Worm (Caenorhabditis elegans) whole organism, L3 larva: Measurements from ENCODE around the gene phf-5.

Source experiments
- R02D3.7 ChIP-seq: fragments of 150-350 bp; optimal IDR thresholded peaks from 2 replicates; lab custom pipeline; 2014; ENCODE audit warnings: missing biosample characterization, missing genetic modification characterization
- ZK546.5 ChIP-seq: sonication (generic microtip); optimal IDR thresholded peaks from 2 replicates; lab custom pipeline; 2017; ENCODE audit warnings: missing biosample characterization, missing genetic modification characterization
- ama-1 ChIP-seq: fragments of 150-350 bp; optimal IDR thresholded peaks from 2 replicates; lab custom pipeline; 2018
- ceh-16 ChIP-seq: sonication (generic microtip); optimal IDR thresholded peaks from 2 replicates; lab custom pipeline; 2017; ENCODE audit warnings: missing biosample characterization, missing genetic modification characterization
- ceh-28 ChIP-seq: fragments of 150-350 bp; optimal IDR thresholded peaks from 2 replicates; lab custom pipeline; 2014; ENCODE audit warnings: missing biosample characterization, missing genetic modification reagents, missing genetic modification characterization
- ceh-82 ChIP-seq: fragments of 150-350 bp; optimal IDR thresholded peaks from 2 replicates; lab custom pipeline; 2014; ENCODE audit warnings: missing biosample characterization, missing genetic modification characterization
- ceh-9 ChIP-seq: sonication (generic microtip); optimal IDR thresholded peaks from 2 replicates; lab custom pipeline; 2018; ENCODE audit warnings: missing biosample characterization, missing genetic modification characterization
- egl-27 ChIP-seq: sonication (generic microtip); optimal IDR thresholded peaks from 4 replicates; lab custom pipeline; 2017; ENCODE audit warnings: missing biosample characterization, missing genetic modification reagents, missing genetic modification characterization
- egl-5 ChIP-seq: fragments of 150-350 bp; optimal IDR thresholded peaks from 2 replicates; lab custom pipeline; 2017; ENCODE audit warnings: missing biosample characterization, missing genetic modification reagents, missing genetic modification characterization, inconsistent platforms
- elt-1 ChIP-seq: fragments of 150-350 bp; optimal IDR thresholded peaks from 2 replicates; lab custom pipeline; 2014; ENCODE audit warnings: missing biosample characterization, missing genetic modification characterization
- elt-2 ChIP-seq: sonication (generic microtip); optimal IDR thresholded peaks from 2 replicates; lab custom pipeline; 2016; ENCODE audit warnings: missing genetic modification reagents, mild to moderate bottlenecking, missing genetic modification characterization, missing compliant biosample characterization
- elt-3 ChIP-seq, 3 experiments: fragments of 150-350 bp in 1 of 3; sonication (generic microtip) in 2 of 3; optimal IDR thresholded peaks; 2 replicates in 2 of 3; 4 replicates in 1 of 3; lab custom pipeline; 2014 to 2017; ENCODE audit warnings: missing biosample characterization in 3 of 3, missing genetic modification characterization in 3 of 3
- eor-1 ChIP-seq, 2 experiments: fragments of 150-350 bp; optimal IDR thresholded peaks; 2 replicates each; lab custom pipeline; 2014 to 2018; ENCODE audit warnings: missing biosample characterization in 2 of 2, missing genetic modification characterization in 2 of 2
- fkh-10 ChIP-seq: sonication (generic microtip); optimal IDR thresholded peaks from 2 replicates; lab custom pipeline; 2017; ENCODE audit warnings: missing biosample characterization, missing genetic modification reagents, missing genetic modification characterization
- fos-1 ChIP-seq: fragments of 150-350 bp; optimal IDR thresholded peaks from 2 replicates; lab custom pipeline; 2014; ENCODE audit warnings: missing biosample characterization, missing genetic modification characterization
- hmg-11 ChIP-seq: sonication (generic microtip); optimal IDR thresholded peaks from 2 replicates; lab custom pipeline; 2016; ENCODE audit warnings: missing genetic modification characterization, missing compliant biosample characterization
- lsy-12 ChIP-seq: sonication (generic microtip); optimal IDR thresholded peaks from 2 replicates; lab custom pipeline; 2016; ENCODE audit warnings: mild to moderate bottlenecking, missing genetic modification characterization, missing compliant biosample characterization
- mdl-1 ChIP-seq: fragments of 150-350 bp; optimal IDR thresholded peaks from 2 replicates; lab custom pipeline; 2014; ENCODE audit warnings: missing biosample characterization, missing genetic modification characterization
- mml-1 ChIP-seq: fragments of 150-350 bp; sonication (generic microtip); optimal IDR thresholded peaks from 3 replicates; lab custom pipeline; 2014; ENCODE audit warnings: missing biosample characterization, missing genetic modification characterization
- nfya-1 ChIP-seq: sonication (generic microtip); optimal IDR thresholded peaks from 2 replicates; lab custom pipeline; 2017; ENCODE audit warnings: missing genetic modification characterization, mild to moderate bottlenecking, missing compliant biosample characterization, antibody characterized with exemption, moderate library complexity; ENCODE audit not compliant: insufficient read depth
- nhr-11 ChIP-seq: fragments of 150-350 bp; optimal IDR thresholded peaks from 2 replicates; lab custom pipeline; 2014; ENCODE audit warnings: missing biosample characterization, missing genetic modification characterization
- nhr-23 ChIP-seq: fragments of 150-350 bp; optimal IDR thresholded peaks from 2 replicates; lab custom pipeline; 2014; ENCODE audit warnings: missing biosample characterization, missing genetic modification reagents, missing genetic modification characterization
- nhr-237 ChIP-seq: fragments of 150-350 bp; optimal IDR thresholded peaks from 2 replicates; lab custom pipeline; 2014; ENCODE audit warnings: missing biosample characterization, missing genetic modification characterization
- nhr-25 ChIP-seq: sonication (generic microtip); optimal IDR thresholded peaks from 2 replicates; lab custom pipeline; 2017; ENCODE audit warnings: missing biosample characterization, missing genetic modification characterization
- nhr-28 ChIP-seq: fragments of 150-350 bp; optimal IDR thresholded peaks from 2 replicates; lab custom pipeline; 2014; ENCODE audit warnings: missing biosample characterization, missing genetic modification characterization
- nhr-43 ChIP-seq: sonication (generic microtip); optimal IDR thresholded peaks from 2 replicates; lab custom pipeline; 2016; ENCODE audit warnings: mild to moderate bottlenecking, missing genetic modification characterization, missing compliant biosample characterization; ENCODE audit not compliant: poor library complexity, severe bottlenecking
- nhr-67 ChIP-seq: fragments of 150-350 bp; optimal IDR thresholded peaks from 2 replicates; lab custom pipeline; 2014; ENCODE audit warnings: missing biosample characterization, missing genetic modification characterization
- nhr-76 ChIP-seq: fragments of 150-350 bp; sonication (generic microtip); optimal IDR thresholded peaks from 5 replicates; lab custom pipeline; 2014; ENCODE audit warnings: missing biosample characterization, missing genetic modification characterization
- nhr-77 ChIP-seq: fragments of 150-350 bp; optimal IDR thresholded peaks from 2 replicates; lab custom pipeline; 2014; ENCODE audit warnings: missing biosample characterization, missing genetic modification characterization
- pha-4 ChIP-seq: fragments of 150-350 bp; optimal IDR thresholded peaks from 2 replicates; lab custom pipeline; 2014; ENCODE audit warnings: missing biosample characterization, missing genetic modification reagents, missing genetic modification characterization
- pqm-1 ChIP-seq: fragments of 150-350 bp; optimal IDR thresholded peaks from 2 replicates; lab custom pipeline; 2017; ENCODE audit warnings: missing biosample characterization, missing genetic modification characterization, inconsistent platforms
- sea-2 ChIP-seq: fragments of 150-350 bp; sonication (generic microtip); optimal IDR thresholded peaks from 4 replicates; lab custom pipeline; 2014; ENCODE audit warnings: missing biosample characterization, missing genetic modification reagents, missing genetic modification characterization
- skn-1 ChIP-seq: fragments of 150-350 bp; optimal IDR thresholded peaks from 2 replicates; lab custom pipeline; 2014; ENCODE audit warnings: missing biosample characterization, missing genetic modification characterization
- snpc-4 ChIP-seq: fragments of 150-350 bp; optimal IDR thresholded peaks from 2 replicates; lab custom pipeline; 2014; ENCODE audit warnings: missing biosample characterization, missing genetic modification characterization
- tbx-2 ChIP-seq: sonication (generic microtip); optimal IDR thresholded peaks from 2 replicates; lab custom pipeline; 2016; ENCODE audit warnings: mild to moderate bottlenecking, missing genetic modification characterization, missing compliant biosample characterization
- unc-39 ChIP-seq: sonication (generic microtip); optimal IDR thresholded peaks from 4 replicates; lab custom pipeline; 2017; ENCODE audit warnings: missing biosample characterization, missing genetic modification characterization
- unc-62 ChIP-seq: fragments of 150-350 bp; sonication (generic microtip); optimal IDR thresholded peaks from 4 replicates; lab custom pipeline; 2014; ENCODE audit warnings: missing biosample characterization, missing genetic modification reagents, missing genetic modification characterization
- zag-1 ChIP-seq: fragments of 150-350 bp; optimal IDR thresholded peaks from 2 replicates; lab custom pipeline; 2014; ENCODE audit warnings: missing biosample characterization, missing genetic modification characterization
- ztf-11 ChIP-seq: fragments of 150-350 bp; optimal IDR thresholded peaks from 2 replicates; lab custom pipeline; 2014; ENCODE audit warnings: missing biosample characterization, missing genetic modification characterization
- ztf-4 ChIP-seq: fragments of 150-350 bp; optimal IDR thresholded peaks from 2 replicates; lab custom pipeline; 2014; ENCODE audit warnings: missing biosample characterization, missing genetic modification characterization

The phf-5 gene

ce11 chrIII:2343273-2343672 is at the start of gene phf-5:
Gene phf-5 (plus strand): TSS chrIII:2343573.
- no peak for TF ChIP-seq egl-5 (tag; lab: Kevin White, UChicago)
- no peak for TF ChIP-seq mdl-1 (tag; lab: Kevin White, UChicago)
- TF ChIP-seq sea-2: no peak
- no peak for TF ChIP-seq nhr-67
- no peak for TF ChIP-seq fos-1 (tag; lab: Kevin White, UChicago)
- TF ChIP-seq ztf-4 (tag; lab: Kevin White, UChicago): no peak
- no peak for TF ChIP-seq nhr-28
- no peak for TF ChIP-seq ZK546.5 (tag; lab: Kevin White, UChicago)
- TF ChIP-seq nhr-23 (tag; lab: Kevin White, UChicago): no peak
- TF ChIP-seq nhr-25: no peak
- no peak for TF ChIP-seq ama-1 (lab: Kevin White, UChicago)
- TF ChIP-seq elt-2 (tag; lab: Kevin White, UChicago): no peak
- TF ChIP-seq egl-27 (tag; lab: Kevin White, UChicago): no peak
- no peak for TF ChIP-seq nhr-77 (tag; lab: Kevin White, UChicago)
- TF ChIP-seq R02D3.7: no peak
- TF ChIP-seq lsy-12 (tag; lab: Kevin White, UChicago): no peak
- no peak for TF ChIP-seq skn-1 (tag; lab: Kevin White, UChicago)
- no peak for TF ChIP-seq zag-1 (tag; lab: Kevin White, UChicago)
- TF ChIP-seq hmg-11: no peak
- TF ChIP-seq eor-1 (tag; optimal IDR thresholded peaks at IDR 0.05; lab: Kevin White, UChicago): no peak

DNA sequence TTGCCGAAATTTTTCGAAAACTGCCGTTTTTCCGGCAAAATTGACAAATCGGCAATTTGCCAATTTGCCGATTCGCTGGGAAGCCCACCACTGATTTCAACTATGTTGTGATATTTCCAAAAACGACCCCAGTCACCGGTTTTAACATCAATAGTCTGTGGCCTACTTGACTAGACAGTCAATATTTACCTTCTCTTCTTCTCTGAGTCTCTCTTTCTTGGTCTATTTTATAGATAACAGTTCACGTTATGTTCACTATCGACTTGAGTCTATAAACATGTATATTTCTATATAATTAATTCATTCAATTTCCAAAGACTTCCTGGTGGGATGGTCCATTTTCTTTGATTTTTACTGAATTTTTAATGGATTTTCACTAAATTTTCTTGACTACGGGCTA is 48.6 kb upstream of the phf-5 start:
- TF ChIP-seq elt-3 (tag; optimal IDR thresholded peaks at IDR 0.05; lab: Kevin White, UChicago): no peak
- no peak for TF ChIP-seq egl-5 (tag; lab: Kevin White, UChicago)
- TF ChIP-seq ceh-28: no peak
- peak; percentile 69 for TF ChIP-seq pqm-1
- peak; percentile 64 for TF ChIP-seq elt-2 (tag; lab: Kevin White, UChicago)
- TF ChIP-seq pha-4 (tag; lab: Kevin White, UChicago): peak; percentile 99

DNA sequence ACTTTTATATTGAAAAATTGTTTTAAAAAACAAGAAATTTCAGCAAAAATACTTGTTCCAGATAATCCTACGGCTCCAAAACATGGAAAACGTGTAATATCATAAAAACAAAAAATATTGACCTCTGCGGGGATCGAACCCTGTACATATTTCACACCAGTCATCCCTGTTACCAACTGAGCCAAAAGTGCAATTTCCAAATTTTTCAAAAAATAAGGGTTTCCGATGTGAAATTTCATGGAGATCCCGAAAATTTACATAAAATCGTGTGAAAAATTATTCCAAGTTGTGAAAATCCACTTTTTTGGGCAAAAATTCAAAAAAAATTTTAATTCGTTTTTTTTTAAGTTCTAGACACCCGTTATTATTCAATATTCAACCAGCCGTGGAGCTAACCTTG is 39.2 kb upstream of the phf-5 start:
- TF ChIP-seq unc-62 (GFP tag; lab: Kevin White, UChicago) (no peak), pqm-1 (no peak), snpc-4 (no peak), pha-4 (tag; lab: Kevin White, UChicago) (no peak), tbx-2 (tag; lab: Kevin White, UChicago) (no peak)

DNA sequence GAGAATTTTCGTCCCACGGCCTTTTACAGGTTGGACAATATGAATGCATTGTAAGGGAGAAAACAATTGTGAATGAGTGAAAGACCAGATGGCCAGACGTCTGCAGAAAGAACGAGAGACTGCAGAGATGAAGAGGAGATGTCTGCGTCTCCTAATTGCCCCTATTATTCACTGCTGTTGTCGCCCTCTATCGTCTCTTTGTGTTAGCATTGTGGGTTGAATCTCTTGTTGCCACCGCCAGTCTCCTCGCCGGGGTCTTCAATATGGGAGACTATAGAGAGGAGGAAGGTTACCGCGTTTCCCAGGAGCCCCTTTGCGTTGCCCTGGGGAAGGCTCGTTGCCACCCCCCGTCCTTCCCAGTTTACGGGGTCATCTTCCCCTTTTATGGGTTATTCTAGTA is 38.5 kb upstream of the phf-5 start, which contains the start of gene Y54F10BM.9:
Gene Y54F10BM.9, minus strand, starts transcription at position 61 of the 400 bp plus-strand sequence.
- TF ChIP-seq pha-4 (tag; lab: Kevin White, UChicago) (peak; percentile 61), elt-1 (no peak), ceh-9 (tag; lab: Kevin White, UChicago) (no peak), ztf-4 (tag; lab: Kevin White, UChicago) (no peak), ztf-11 (tag; lab: Kevin White, UChicago) (no peak), elt-2 (tag; lab: Kevin White, UChicago) (no peak), ceh-82 (tag; lab: Kevin White, UChicago) (no peak), nhr-76 (tag; lab: Kevin White, UChicago) (no peak), nhr-25 (peak; percentile 3), mml-1 (tag; lab: Kevin White, UChicago) (no peak), nhr-43 (no peak), ZK546.5 (tag; lab: Kevin White, UChicago) (no peak), ceh-28 (peak; percentile 19), sea-2 (no peak), snpc-4 (no peak), fkh-10 (GFP tag; lab: Kevin White, UChicago) (no peak), ceh-16 (tag; lab: Kevin White, UChicago) (no peak), hmg-11 (peak; percentile 63), nhr-11 (no peak), skn-1 (tag; lab: Kevin White, UChicago) (no peak), unc-39 (no peak), nhr-237 (no peak), nfya-1 (tag; lab: Kevin White, UChicago) (peak; percentile 56), egl-27 (tag; lab: Kevin White, UChicago) (no peak)
- TF ChIP-seq, all 47 proteins: peak for 5
